Fruit fly (Drosophila melanogaster) whole organism, pupa: ENCODE results near the gene CG42752.

Source experiments
- CG10348 ChIP-seq: fragments of 200-800 bp; sonication (Bioruptor generic); IDR thresholded peaks from 2 replicates; pipeline ENCODE4 v1.3.6; 2022; ENCODE audit warnings: missing biosample characterization, missing genetic modification characterization
- CG12605 ChIP-seq: fragments of 200-800 bp; sonication (Bioruptor generic); IDR thresholded peaks from 2 replicates; pipeline ENCODE4 v1.3.6; 2022; ENCODE audit warnings: missing biosample characterization, missing genetic modification characterization
- CG13204 ChIP-seq: fragments of 200-800 bp; sonication (Bioruptor generic); optimal IDR thresholded peaks from 2 replicates; lab custom pipeline; 2018; ENCODE audit warnings: missing biosample characterization, mild to moderate bottlenecking, missing genetic modification characterization, moderate library complexity
- CG14655 ChIP-seq: fragments of 200-800 bp; sonication (Bioruptor generic); optimal IDR thresholded peaks from 3 replicates; lab custom pipeline; 2017; ENCODE audit warnings: mild to moderate bottlenecking, missing biosample characterization, missing genetic modification reagents, missing genetic modification characterization
- CG15710 ChIP-seq: fragments of 200-800 bp; sonication (Bioruptor generic); optimal IDR thresholded peaks from 2 replicates; lab custom pipeline; 2018; ENCODE audit warnings: missing biosample characterization, mild to moderate bottlenecking, missing genetic modification characterization, moderate library complexity
- CG17806 ChIP-seq: fragments of 200-800 bp; sonication (Bioruptor generic); optimal IDR thresholded peaks from 2 replicates; lab custom pipeline; 2018; ENCODE audit warnings: missing biosample characterization, mild to moderate bottlenecking, missing genetic modification characterization, moderate library complexity
- CG32121 ChIP-seq: fragments of 200-800 bp; sonication (Bioruptor generic); IDR thresholded peaks from 2 replicates; pipeline ENCODE4 v1.3.6; 2022; ENCODE audit warnings: missing biosample characterization, missing genetic modification characterization
- CG34367 ChIP-seq: fragments of 200-800 bp; sonication (Bioruptor generic); optimal IDR thresholded peaks from 2 replicates; lab custom pipeline; 2018; ENCODE audit warnings: missing biosample characterization, mild to moderate bottlenecking, missing genetic modification characterization
- CG4496 ChIP-seq: fragments of 200-800 bp; sonication (Bioruptor generic); IDR thresholded peaks from 3 replicates; pipeline ENCODE4 v1.3.6; 2022; ENCODE audit warnings: missing biosample characterization, missing genetic modification characterization
- CG8159 ChIP-seq: fragments of 200-800 bp; sonication (Bioruptor generic); optimal IDR thresholded peaks from 3 replicates; lab custom pipeline; 2018; ENCODE audit warnings: missing biosample characterization, mild to moderate bottlenecking, missing genetic modification characterization, moderate library complexity
- CG8301 ChIP-seq: fragments of 200-800 bp; sonication (Bioruptor generic); optimal IDR thresholded peaks from 2 replicates; lab custom pipeline; 2018; ENCODE audit warnings: missing biosample characterization, mild to moderate bottlenecking, missing genetic modification characterization
- CG9948 ChIP-seq: fragments of 200-800 bp; sonication (Bioruptor generic); optimal IDR thresholded peaks from 2 replicates; lab custom pipeline; 2018; ENCODE audit warnings: missing biosample characterization, mild to moderate bottlenecking, missing genetic modification characterization, moderate library complexity
- D1 ChIP-seq: fragments of 200-800 bp; sonication (Bioruptor generic); optimal IDR thresholded peaks from 2 replicates; lab custom pipeline; 2018; ENCODE audit warnings: missing biosample characterization, mild to moderate bottlenecking, missing genetic modification characterization, moderate library complexity
- EcR ChIP-seq: fragments of 200-800 bp; sonication (Bioruptor generic); optimal IDR thresholded peaks from 3 replicates; lab custom pipeline; 2019; ENCODE audit warnings: missing biosample characterization, missing genetic modification characterization, mild to moderate bottlenecking, moderate library complexity, missing genetic modification reagents
- Ets98B ChIP-seq: fragments of 200-800 bp; sonication (Bioruptor generic); IDR thresholded peaks from 2 replicates; pipeline ENCODE4 v1.3.6; 2022; ENCODE audit warnings: missing biosample characterization, missing genetic modification characterization
- Pif1A ChIP-seq: fragments of 200-800 bp; sonication (Bioruptor generic); optimal IDR thresholded peaks from 3 replicates; lab custom pipeline; 2016; ENCODE audit warnings: missing biosample characterization, missing genetic modification characterization
- Pif1B ChIP-seq: fragments of 200-800 bp; sonication (Bioruptor generic); optimal IDR thresholded peaks from 3 replicates; lab custom pipeline; 2016; ENCODE audit warnings: missing biosample characterization, missing genetic modification characterization
- Snoo ChIP-seq: fragments of 200-800 bp; sonication (Bioruptor generic); optimal IDR thresholded peaks from 3 replicates; lab custom pipeline; 2017; ENCODE audit warnings: missing biosample characterization, mild to moderate bottlenecking, missing genetic modification characterization, inconsistent platforms
- fd96Ca ChIP-seq: fragments of 200-800 bp; sonication (Bioruptor generic); IDR thresholded peaks from 3 replicates; pipeline ENCODE4 v1.3.6; 2022; ENCODE audit warnings: missing biosample characterization, missing genetic modification characterization
- gl ChIP-seq: fragments of 200-800 bp; sonication (Bioruptor generic); optimal IDR thresholded peaks from 2 replicates; lab custom pipeline; 2018; ENCODE audit warnings: missing biosample characterization, mild to moderate bottlenecking, missing genetic modification characterization
- rn ChIP-seq: fragments of 200-800 bp; sonication (Bioruptor generic); IDR thresholded peaks from 2 replicates; pipeline ENCODE4 v1.3.6; 2022; ENCODE audit warnings: missing biosample characterization, missing genetic modification characterization

CG42752 gene

DNA sequence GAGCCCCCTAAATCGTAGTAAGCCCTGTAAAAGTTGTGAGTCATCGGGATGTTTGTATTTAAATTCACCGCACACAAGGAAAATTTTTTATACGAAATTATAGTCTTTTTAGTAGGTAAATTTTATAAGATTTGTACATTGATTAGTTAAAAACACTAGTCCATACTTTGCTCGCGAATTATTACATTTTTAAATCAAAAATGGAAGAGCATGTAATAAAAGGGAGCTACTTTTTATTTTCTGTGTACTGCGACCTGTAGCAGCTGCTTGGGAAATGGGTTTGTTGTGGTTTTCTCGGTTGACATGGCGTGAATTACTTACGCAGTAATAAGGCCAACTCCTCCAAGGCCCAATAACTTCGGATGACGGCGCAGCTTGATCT is 45.2 kb downstream of the CG42752 start:
- TF ChIP-seq fd96Ca: peak; percentile 61; the same call in 1 of the 3 replicates
- no peak for TF ChIP-seq rn
- TF ChIP-seq Snoo (tag; lab: Kevin White, UChicago): no peak
- TF ChIP-seq CG17806: peak; percentile 46
- peak; percentile 57 for TF ChIP-seq Pif1A (GFP tag; lab: Kevin White, UChicago)
- no peak for TF ChIP-seq CG10348
- no peak for TF ChIP-seq EcR (GFP tag; lab: Kevin White, UChicago)
- peak; percentile 48 for TF ChIP-seq CG15710
- TF ChIP-seq Ets98B (GFP tag; lab: Robert Waterston, UW): peak; percentile 39
- no peak for TF ChIP-seq D1 (tag; lab: Kevin White, UChicago)
- TF ChIP-seq CG14655: peak; percentile 10
- TF ChIP-seq gl (tag; lab: Kevin White, UChicago): no peak
- TF ChIP-seq Pif1B: peak; percentile 17
- TF ChIP-seq CG4496 (GFP tag; lab: Robert Waterston, UW): peak; percentile 74
- TF ChIP-seq CG12605 (GFP tag; lab: Robert Waterston, UW): peak; percentile 54
- TF ChIP-seq CG8301 (tag; lab: Kevin White, UChicago): peak; percentile 30
- no peak for TF ChIP-seq CG13204 (GFP tag; lab: Kevin White, UChicago)
- TF ChIP-seq CG32121 (GFP tag; lab: Robert Waterston, UW): 0 out of 2 replicates have a peak, but pooled peaks have one; percentile 10
- TF ChIP-seq CG9948 (tag; lab: Kevin White, UChicago): peak; percentile 37
- peak; percentile 14 for TF ChIP-seq CG8159 (tag; lab: Kevin White, UChicago)
- TF ChIP-seq CG34367 (tag; lab: Kevin White, UChicago): peak; percentile 19

dm6 chr2L:18693877-18694723 is 45.8 kb downstream of the CG42752 start:
- TF ChIP-seq CG10348 (0 out of 2 replicates have a peak, but pooled peaks have one; percentile 38), CG8301 (tag; lab: Kevin White, UChicago) (no peak), CG14655 (no peak), CG17806 (peak; percentile 33), EcR (GFP tag; lab: Kevin White, UChicago) (peak; percentile 9), Snoo (tag; lab: Kevin White, UChicago) (peak; percentile 27), D1 (tag; lab: Kevin White, UChicago) (no peak), CG4496 (GFP tag; lab: Robert Waterston, UW) (peak; percentile 74), Ets98B (GFP tag; lab: Robert Waterston, UW) (peak; percentile 38; the same call in 1 of the 2 replicates), Pif1B (no peak), CG8159 (tag; lab: Kevin White, UChicago) (no peak), rn (no peak), fd96Ca (0 out of 3 replicates have a peak, but pooled peaks have one; percentile 7), CG15710 (peak; percentile 41), CG12605 (GFP tag; lab: Robert Waterston, UW) (peak; percentile 65; the same call in 1 of the 2 replicates), CG9948 (tag; lab: Kevin White, UChicago) (peak; percentile 19), CG34367 (tag; lab: Kevin White, UChicago) (peak; percentile 5), Pif1A (GFP tag; lab: Kevin White, UChicago) (no peak), gl (tag; lab: Kevin White, UChicago) (no peak), CG32121 (GFP tag; lab: Robert Waterston, UW) (peak; percentile 37; the same call in 1 of the 2 replicates), CG13204 (GFP tag; lab: Kevin White, UChicago) (no peak)
- TF ChIP-seq, all 21 proteins: peak for 12

- TF ChIP-seq Pif1A (GFP tag; lab: Kevin White, UChicago) (no peak), rn (no peak)
Measured at dm6 chr2L:18689376-18689775, 50.5 kb downstream of the CG42752 start, which contains the start of gene CG10336. Gene CG10336, plus strand, starts transcription at chr2L:18689528.
